Fruit fly (Drosophila melanogaster) whole organism, prepupa: ENCODE data around the gene CG34328.

Source experiments
- CG3032 ChIP-seq: fragments of 200-800 bp; optimal IDR thresholded peaks from 2 replicates; lab custom pipeline; 2019; ENCODE audit warnings: missing biosample characterization, mild to moderate bottlenecking, missing genetic modification characterization, moderate library complexity
- CG3919 ChIP-seq: fragments of 200-800 bp; sonication (Bioruptor generic); optimal IDR thresholded peaks from 3 replicates; lab custom pipeline; 2016; ENCODE audit warnings: missing biosample characterization, missing genetic modification characterization
- CG6854 ChIP-seq: fragments of 200-800 bp; sonication (Bioruptor generic); optimal IDR thresholded peaks from 2 replicates; lab custom pipeline; 2017; ENCODE audit warnings: missing biosample characterization, mild to moderate bottlenecking, missing genetic modification characterization
- CG8319 ChIP-seq: fragments of 200-800 bp; sonication (Bioruptor generic); optimal IDR thresholded peaks from 3 replicates; lab custom pipeline; 2016; ENCODE audit warnings: missing biosample characterization, missing genetic modification characterization
- Eip75B ChIP-seq: fragments of 200-800 bp; sonication (Bioruptor generic); optimal IDR thresholded peaks from 3 replicates; lab custom pipeline; 2016; ENCODE audit warnings: missing biosample characterization, missing genetic modification characterization
- Eip78C ChIP-seq: fragments of 200-800 bp; sonication (Bioruptor generic); peaks from one replicate; lab custom pipeline; 2016; ENCODE audit warnings: missing biosample characterization, missing genetic modification characterization
- Ets21C ChIP-seq: fragments of 200-800 bp; sonication (Bioruptor generic); optimal IDR thresholded peaks from 3 replicates; lab custom pipeline; 2016; ENCODE audit warnings: missing biosample characterization, missing genetic modification characterization
- OdsH ChIP-seq: fragments of 200-800 bp; sonication (Bioruptor generic); optimal IDR thresholded peaks from 3 replicates; lab custom pipeline; 2016; ENCODE audit warnings: missing biosample characterization, missing genetic modification characterization
- fd59A ChIP-seq: fragments of 200-800 bp; sonication (Bioruptor generic); optimal IDR thresholded peaks from 2 replicates; lab custom pipeline; 2017; ENCODE audit warnings: missing biosample characterization, mild to moderate bottlenecking, missing genetic modification characterization, missing genetic modification reagents
- salr ChIP-seq, 2 experiments: fragments of 200-800 bp; sonication (Bioruptor generic); optimal IDR thresholded peaks; 3 replicates each; lab custom pipeline; 2016 to 2018; ENCODE audit warnings: missing biosample characterization in 2 of 2, missing genetic modification characterization in 2 of 2, mild to moderate bottlenecking in 1 of 2
- topi ChIP-seq: fragments of 200-800 bp; sonication (Bioruptor generic); optimal IDR thresholded peaks from 3 replicates; lab custom pipeline; 2016; ENCODE audit warnings: missing biosample characterization, missing genetic modification characterization

dm6 chrX:18395157-18395556 is 4.7 kb downstream of the CG34328 start:
- TF ChIP-seq CG3919 (GFP tag; lab: Kevin White, UChicago) (no peak), OdsH (no peak), salr (GFP tag; optimal IDR thresholded peaks at IDR 0.05; lab: Kevin White, UChicago) (no peak), CG6854 (GFP tag; lab: Kevin White, UChicago) (no peak), CG8319 (GFP tag; lab: Kevin White, UChicago) (no peak), Ets21C (GFP tag; lab: Kevin White, UChicago) (no peak), Eip75B (GFP tag; lab: Kevin White, UChicago) (no peak), fd59A (GFP tag; lab: Kevin White, UChicago) (no peak), CG3032 (tag; lab: Kevin White, UChicago) (no peak), Eip78C (GFP tag; lab: Kevin White, UChicago) (no peak), topi (GFP tag; lab: Kevin White, UChicago) (no peak)
